Worm (Caenorhabditis elegans) whole organism, early embryonic: Measurements from ENCODE around the gene cest-5.2.

ENCODE experiments used
- B0310.2 ChIP-seq: sonication (generic microtip); optimal IDR thresholded peaks from 2 replicates; lab custom pipeline; 2016; ENCODE audit warnings: mild to moderate bottlenecking, missing genetic modification characterization, missing compliant biosample characterization
- F13C5.2 ChIP-seq: sonication (generic microtip); optimal IDR thresholded peaks from 2 replicates; lab custom pipeline; 2017; ENCODE audit warnings: mild to moderate bottlenecking, missing genetic modification characterization, inconsistent platforms, missing compliant biosample characterization
- aly-1 ChIP-seq: sonication (generic microtip); optimal IDR thresholded peaks from 2 replicates; lab custom pipeline; 2016; ENCODE audit warnings: missing genetic modification characterization, missing compliant biosample characterization
- ama-1 ChIP-seq: fragments of 150-350 bp; optimal IDR thresholded peaks from 2 replicates; lab custom pipeline; 2014
- ceh-13 ChIP-seq: fragments of 200-800 bp; sonication (Bioruptor generic); optimal IDR thresholded peaks from 2 replicates; lab custom pipeline; 2018; ENCODE audit warnings: mild to moderate bottlenecking, missing genetic modification characterization, missing compliant biosample characterization
- ceh-36 ChIP-seq: sonication (generic microtip); optimal IDR thresholded peaks from 2 replicates; lab custom pipeline; 2016; ENCODE audit warnings: missing genetic modification characterization, inconsistent platforms, missing compliant biosample characterization
- ets-7 ChIP-seq: sonication (generic microtip); optimal IDR thresholded peaks from 2 replicates; lab custom pipeline; 2016; ENCODE audit warnings: missing genotype, missing genetic modification characterization, missing compliant biosample characterization
- flt-1 ChIP-seq: fragments of 200-800 bp; sonication (Bioruptor generic); IDR thresholded peaks from 2 replicates; pipeline ENCODE4 v1.3.6; 2022; ENCODE audit warnings: missing genetic modification characterization, missing compliant biosample characterization
- hmbx-1 ChIP-seq: sonication (generic microtip); optimal IDR thresholded peaks from 2 replicates; lab custom pipeline; 2016; ENCODE audit warnings: mild to moderate bottlenecking, missing genetic modification characterization, missing compliant biosample characterization
- hmg-4 ChIP-seq: fragments of 200-800 bp; sonication (Bioruptor generic); optimal IDR thresholded peaks from 2 replicates; lab custom pipeline; 2018; ENCODE audit warnings: mild to moderate bottlenecking, missing genetic modification characterization, missing compliant biosample characterization
- hnd-1 ChIP-seq: sonication (generic microtip); optimal IDR thresholded peaks from 2 replicates; lab custom pipeline; 2016; ENCODE audit warnings: missing genetic modification characterization, missing compliant biosample characterization
- pes-1 ChIP-seq: fragments of 200-800 bp; sonication (Bioruptor generic); IDR thresholded peaks from 2 replicates; pipeline ENCODE4 v1.3.6; 2022; ENCODE audit warnings: missing genetic modification reagents, missing genetic modification characterization, missing compliant biosample characterization
- scrt-1 ChIP-seq: fragments of 200-800 bp; sonication (Bioruptor generic); IDR thresholded peaks from 2 replicates; pipeline ENCODE4 v1.3.6; 2022; ENCODE audit warnings: missing genetic modification characterization, missing compliant biosample characterization
- sea-1 ChIP-seq: fragments of 200-800 bp; sonication (Bioruptor generic); conservative IDR thresholded peaks from 2 replicates; pipeline ENCODE4 v1.3.6; 2022; ENCODE audit warnings: missing genetic modification characterization, missing compliant biosample characterization
- tbx-11 ChIP-seq: fragments of 200-800 bp; sonication (Bioruptor generic); IDR thresholded peaks from 2 replicates; pipeline ENCODE4 v1.3.6; 2022; ENCODE audit warnings: missing genetic modification characterization, missing compliant biosample characterization
- tbx-37 ChIP-seq: fragments of 200-800 bp; sonication (Bioruptor generic); conservative IDR thresholded peaks from 2 replicates; pipeline ENCODE4 v1.3.6; 2022; ENCODE audit warnings: missing genetic modification reagents, missing genetic modification characterization, missing compliant biosample characterization
- tra-4 ChIP-seq: sonication (generic microtip); optimal IDR thresholded peaks from 2 replicates; lab custom pipeline; 2017; ENCODE audit warnings: missing genetic modification characterization, missing compliant biosample characterization

cest-5.2 gene

DNA sequence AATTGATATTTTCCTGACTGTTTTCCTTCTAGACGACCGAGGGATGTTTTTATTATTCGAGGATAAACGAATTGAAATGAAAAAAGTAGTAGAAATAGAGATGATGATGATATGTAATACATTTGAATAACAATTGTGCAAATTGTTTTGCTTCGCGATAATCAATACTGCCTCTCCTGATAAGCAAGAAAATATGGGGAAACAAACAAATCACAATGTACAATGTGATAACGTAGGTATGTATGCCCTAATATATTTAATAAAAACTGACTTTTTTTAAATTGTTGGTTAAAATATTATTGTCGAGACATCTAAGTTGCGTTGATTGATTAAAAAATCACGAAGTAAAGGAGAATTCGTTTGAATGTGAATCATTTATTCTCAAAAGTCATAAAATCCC, at the start of gene cest-5.2:
Gene cest-5.2 (minus strand): TSS at position 128 of the 400 bp plus-strand sequence.
- TF ChIP-seq B0310.2 (no peak), ceh-13 (GFP tag; lab: Kevin White, UChicago) (no peak), hmbx-1 (no peak), tbx-11 (GFP tag; lab: Robert Waterston, UW) (no peak), pes-1 (GFP tag; lab: Robert Waterston, UW) (no peak), ceh-36 (tag; lab: Kevin White, UChicago) (no peak), scrt-1 (no peak), tbx-37 (no peak), aly-1 (tag; lab: Kevin White, UChicago) (no peak), flt-1 (GFP tag; lab: Robert Waterston, UW) (no peak), F13C5.2 (tag; lab: Kevin White, UChicago) (no peak)

DNA sequence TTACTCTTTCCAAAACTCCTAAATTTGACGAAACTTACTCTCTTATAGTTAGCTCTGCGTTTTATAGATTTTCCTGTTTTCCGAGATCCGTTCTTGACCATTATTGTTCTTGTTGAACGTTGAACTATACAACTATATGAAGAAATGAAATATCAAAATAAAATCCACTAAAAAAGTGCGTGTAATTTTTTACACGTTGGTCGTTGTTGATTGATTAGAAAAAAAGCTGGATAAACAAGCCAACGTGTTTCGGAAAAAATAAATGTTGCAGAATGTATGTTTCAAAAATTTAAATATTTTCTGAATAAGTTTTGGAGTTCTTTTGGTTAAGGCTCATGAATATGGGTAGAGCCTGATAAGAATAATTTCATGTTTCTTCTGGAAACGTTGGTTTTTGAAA, 40.2 kb upstream of the cest-5.2 start, which contains the start of gene Y73B6A.1:
Gene Y73B6A.1 (minus strand): TSS at position 101 of the 400 bp plus-strand sequence.
- TF ChIP-seq tbx-37: no peak
- no peak for TF ChIP-seq F13C5.2 (tag; lab: Kevin White, UChicago)
- no peak for TF ChIP-seq ceh-36 (tag; lab: Kevin White, UChicago)
- TF ChIP-seq hmg-4: no peak
- TF ChIP-seq hnd-1 (tag; lab: Kevin White, UChicago): no peak
- no peak for TF ChIP-seq flt-1 (GFP tag; lab: Robert Waterston, UW)
- no peak for TF ChIP-seq ama-1
- no peak for TF ChIP-seq pes-1 (GFP tag; lab: Robert Waterston, UW)
- TF ChIP-seq B0310.2: no peak
- TF ChIP-seq ceh-13 (GFP tag; lab: Kevin White, UChicago): no peak
- TF ChIP-seq ets-7 (tag; lab: Kevin White, UChicago): no peak
- no peak for TF ChIP-seq sea-1 (GFP tag; lab: Robert Waterston, UW)
- TF ChIP-seq hmbx-1: no peak
- no peak for TF ChIP-seq scrt-1
- TF ChIP-seq tbx-11 (GFP tag; lab: Robert Waterston, UW): no peak
- TF ChIP-seq tra-4 (tag; lab: Kevin White, UChicago): no peak
- no peak for TF ChIP-seq aly-1 (tag; lab: Kevin White, UChicago)

DNA sequence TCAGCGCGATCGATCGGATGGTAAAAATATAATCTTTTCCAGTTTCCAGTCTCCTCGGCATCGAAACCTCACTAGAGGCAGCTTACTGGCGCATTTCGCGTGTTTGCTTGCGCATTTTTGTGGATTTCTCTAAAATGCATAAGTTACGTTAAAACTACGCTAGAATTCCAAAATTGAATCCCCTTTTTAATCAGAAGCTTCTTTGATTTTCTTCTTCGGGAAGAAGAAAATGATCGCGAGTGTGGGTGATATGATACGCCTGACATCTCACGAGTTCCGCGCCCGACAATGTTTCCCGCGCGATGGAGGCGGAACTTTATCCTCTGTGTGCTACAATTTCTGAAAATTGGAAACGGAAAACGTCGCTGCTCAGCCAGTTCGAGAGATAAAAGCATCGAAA, 36.6 kb upstream of the cest-5.2 start:
- TF ChIP-seq ceh-13 (GFP tag; lab: Kevin White, UChicago) (no peak), pes-1 (GFP tag; lab: Robert Waterston, UW) (no peak), tra-4 (tag; lab: Kevin White, UChicago) (no peak), ets-7 (tag; lab: Kevin White, UChicago) (no peak), flt-1 (GFP tag; lab: Robert Waterston, UW) (no peak), ama-1 (no peak), F13C5.2 (tag; lab: Kevin White, UChicago) (no peak), sea-1 (GFP tag; lab: Robert Waterston, UW) (no peak), B0310.2 (no peak), ceh-36 (tag; lab: Kevin White, UChicago) (no peak), tbx-37 (no peak), hmbx-1 (no peak), tbx-11 (GFP tag; lab: Robert Waterston, UW) (no peak), hnd-1 (tag; lab: Kevin White, UChicago) (no peak), hmg-4 (no peak), aly-1 (tag; lab: Kevin White, UChicago) (no peak), scrt-1 (no peak)

DNA sequence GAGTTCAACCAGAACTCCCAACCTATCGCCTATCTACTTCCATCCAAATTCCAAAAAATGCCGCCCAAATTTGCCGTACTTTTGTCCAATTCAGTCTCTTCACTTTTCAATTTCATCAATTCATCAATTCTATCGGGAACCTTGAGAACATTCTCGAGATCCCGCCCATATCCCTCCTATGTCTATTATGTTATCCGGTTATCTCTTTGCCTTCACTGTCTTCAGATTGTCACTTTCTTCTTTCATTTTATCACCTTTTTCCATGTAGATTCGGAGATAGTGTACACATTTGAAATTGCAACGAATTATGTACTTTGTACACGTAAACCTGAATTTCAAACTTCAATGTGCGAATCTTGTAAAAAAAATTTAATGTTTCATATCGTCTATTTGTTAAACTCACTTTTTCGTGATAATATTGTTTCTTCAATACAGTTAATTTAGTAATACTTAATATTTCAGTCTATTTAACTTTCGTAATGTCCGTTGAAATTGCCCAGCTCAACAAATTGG, 29.9 kb upstream of the cest-5.2 start, which contains the start of gene C01B10.11:
Gene C01B10.11 (plus strand): TSS at position 463 of the 513 bp plus-strand sequence.
- TF ChIP-seq tbx-37: no peak

DNA sequence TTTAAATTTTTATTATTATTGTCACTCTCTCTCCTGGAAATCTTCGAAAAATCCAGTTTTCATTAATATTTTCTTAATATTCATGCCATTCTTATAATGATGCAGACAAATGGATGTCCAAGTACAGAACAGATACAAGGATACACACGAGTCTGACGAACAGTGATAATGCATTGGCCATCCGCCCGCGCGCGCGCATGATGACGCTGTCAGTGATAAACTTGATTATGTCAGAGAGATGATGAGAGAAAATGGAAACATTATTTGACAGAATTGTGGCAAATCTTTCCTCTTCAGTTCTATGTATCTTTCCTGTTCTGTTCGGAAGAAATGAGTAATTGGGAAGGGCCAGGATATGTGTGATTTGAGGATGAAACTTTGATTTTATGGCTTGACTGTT, 28.0 kb upstream of the cest-5.2 start:
- TF ChIP-seq B0310.2: no peak
- TF ChIP-seq tbx-37: no peak

ce11 chrIV:6653663-6654201, 26.0 kb upstream of the cest-5.2 start:
- TF ChIP-seq ceh-13 (GFP tag; lab: Kevin White, UChicago): no peak
- TF ChIP-seq F13C5.2 (tag; lab: Kevin White, UChicago): no peak
- no peak for TF ChIP-seq ets-7 (tag; lab: Kevin White, UChicago)
- no peak for TF ChIP-seq aly-1 (tag; lab: Kevin White, UChicago)
- no peak for TF ChIP-seq flt-1 (GFP tag; lab: Robert Waterston, UW)
- TF ChIP-seq ama-1: no peak
- no peak for TF ChIP-seq hmbx-1
- TF ChIP-seq sea-1 (GFP tag; lab: Robert Waterston, UW): no peak
- TF ChIP-seq tbx-11 (GFP tag; lab: Robert Waterston, UW): no peak
- no peak for TF ChIP-seq tbx-37
- no peak for TF ChIP-seq hmg-4
- TF ChIP-seq hnd-1 (tag; lab: Kevin White, UChicago): no peak
- TF ChIP-seq tra-4 (tag; lab: Kevin White, UChicago): no peak

- TF ChIP-seq ama-1 (no peak), hnd-1 (tag; lab: Kevin White, UChicago) (no peak), aly-1 (tag; lab: Kevin White, UChicago) (no peak), pes-1 (GFP tag; lab: Robert Waterston, UW) (no peak), ceh-13 (GFP tag; lab: Kevin White, UChicago) (no peak), hmbx-1 (no peak), sea-1 (GFP tag; lab: Robert Waterston, UW) (no peak)
Measured at ce11 chrIV:6652479-6653022, 24.8 kb upstream of the cest-5.2 start.

DNA sequence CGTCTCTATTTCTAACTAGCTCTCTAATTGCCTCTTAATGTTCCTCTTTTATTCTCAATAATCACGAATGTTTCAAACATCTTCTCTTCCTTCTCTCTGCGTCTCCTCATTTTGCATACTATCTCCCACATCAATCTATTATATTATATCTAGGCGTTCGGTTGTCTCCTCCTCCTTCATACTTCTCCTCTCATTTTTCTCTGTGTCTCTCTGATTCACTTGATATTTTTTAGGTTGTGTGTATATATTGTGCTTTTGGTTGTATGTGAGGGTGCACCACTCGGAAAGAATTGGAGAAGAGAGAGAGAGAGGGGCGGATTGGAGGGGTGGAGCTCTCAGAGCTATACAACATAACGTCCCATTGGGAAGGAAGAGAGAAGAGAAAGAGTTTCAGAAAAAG, 20.9 kb upstream of the cest-5.2 start:
- TF ChIP-seq hmg-4 (peak; percentile 70), hmbx-1 (no peak), pes-1 (GFP tag; lab: Robert Waterston, UW) (no peak), B0310.2 (peak; percentile 9)
